Worm (Caenorhabditis elegans) whole organism, young adult: ENCODE data around the gene C16C8.22.

Experiments used
- B0261.1 ChIP-seq: sonication (generic microtip); optimal IDR thresholded peaks from 2 replicates; lab custom pipeline; 2016; ENCODE audit warnings: mild to moderate bottlenecking, missing genetic modification characterization, moderate library complexity, missing compliant biosample characterization
- C06A6.2 ChIP-seq: fragments of 200-800 bp; sonication (Bioruptor generic); conservative IDR thresholded peaks from 2 replicates; pipeline ENCODE4 v1.3.6; 2022; ENCODE audit warnings: missing genetic modification characterization, missing compliant biosample characterization
- F33H1.4 ChIP-seq: fragments of 200-800 bp; sonication (Bioruptor generic); IDR thresholded peaks from 2 replicates; pipeline ENCODE4 v1.3.6; 2022; ENCODE audit warnings: missing genetic modification reagents, missing genetic modification characterization, missing compliant biosample characterization
- F39B2.1 ChIP-seq: fragments of 200-800 bp; sonication (Bioruptor generic); IDR thresholded peaks from 2 replicates; pipeline ENCODE4 v1.3.6; 2022; ENCODE audit warnings: missing genetic modification reagents, missing genetic modification characterization, missing compliant biosample characterization
- F55B11.4 ChIP-seq: sonication (generic microtip); optimal IDR thresholded peaks from 2 replicates; lab custom pipeline; 2016; ENCODE audit warnings: missing compliant biosample characterization, missing genetic modification characterization, borderline replicate concordance; ENCODE audit not compliant: insufficient read depth
- F57C9.4 ChIP-seq: sonication (generic microtip); optimal IDR thresholded peaks from 2 replicates; lab custom pipeline; 2017; ENCODE audit warnings: mild to moderate bottlenecking, missing genetic modification characterization, missing compliant biosample characterization
- Y53G8AR.9 ChIP-seq: fragments of 200-800 bp; sonication (Bioruptor generic); conservative IDR thresholded peaks from 2 replicates; pipeline ENCODE4 v1.3.6; 2022; ENCODE audit warnings: missing genetic modification reagents, missing genetic modification characterization, missing compliant biosample characterization
- Y67H2A.10 ChIP-seq: fragments of 200-800 bp; sonication (Bioruptor generic); conservative IDR thresholded peaks from 2 replicates; pipeline ENCODE4 v1.3.6; 2022; ENCODE audit warnings: missing genetic modification reagents, missing genetic modification characterization, missing compliant biosample characterization
- ZK185.1 ChIP-seq: sonication (generic microtip); optimal IDR thresholded peaks from 2 replicates; lab custom pipeline; 2016; ENCODE audit warnings: mild to moderate bottlenecking, missing genetic modification characterization, missing compliant biosample characterization; ENCODE audit not compliant: poor library complexity, severe bottlenecking
- aptf-3 ChIP-seq: fragments of 200-800 bp; sonication (Bioruptor generic); IDR thresholded peaks from 2 replicates; pipeline ENCODE4 v1.3.6; 2022; ENCODE audit warnings: missing genetic modification characterization, missing compliant biosample characterization
- ccch-3 ChIP-seq: fragments of 200-800 bp; sonication (Bioruptor generic); optimal IDR thresholded peaks from 2 replicates; lab custom pipeline; 2018; ENCODE audit warnings: mild to moderate bottlenecking, missing genetic modification characterization, missing compliant biosample characterization
- cebp-2 ChIP-seq: fragments of 200-800 bp; sonication (Bioruptor generic); IDR thresholded peaks from 2 replicates; pipeline ENCODE4 v1.3.6; 2022; ENCODE audit warnings: missing genetic modification characterization, missing compliant biosample characterization
- ceh-100 ChIP-seq: fragments of 200-800 bp; sonication (Bioruptor generic); IDR thresholded peaks from 2 replicates; pipeline ENCODE4 v1.3.6; 2022; ENCODE audit warnings: missing genetic modification reagents, missing genetic modification characterization, missing compliant biosample characterization
- chd-7 ChIP-seq: sonication (generic microtip); optimal IDR thresholded peaks from 2 replicates; lab custom pipeline; 2016; ENCODE audit warnings: mild to moderate bottlenecking, missing genetic modification characterization, moderate library complexity, missing compliant biosample characterization
- egl-18 ChIP-seq: fragments of 200-800 bp; sonication (Bioruptor generic); IDR thresholded peaks from 2 replicates; pipeline ENCODE4 v1.3.6; 2022; ENCODE audit warnings: missing genetic modification reagents, missing genetic modification characterization, missing compliant biosample characterization
- egrh-3 ChIP-seq: fragments of 200-800 bp; sonication (Bioruptor generic); IDR thresholded peaks from 2 replicates; pipeline ENCODE4 v1.3.6; 2022; ENCODE audit warnings: missing genetic modification reagents, missing genetic modification characterization, missing compliant biosample characterization
- fkh-3 ChIP-seq: sonication (generic microtip); optimal IDR thresholded peaks from 2 replicates; lab custom pipeline; 2016; ENCODE audit warnings: mild to moderate bottlenecking, missing genetic modification characterization, missing compliant biosample characterization
- gei-17 ChIP-seq: fragments of 200-800 bp; sonication (Bioruptor generic); optimal IDR thresholded peaks from 2 replicates; lab custom pipeline; 2018; ENCODE audit warnings: mild to moderate bottlenecking, missing genetic modification characterization, missing compliant biosample characterization
- him-1 ChIP-seq: sonication (generic microtip); optimal IDR thresholded peaks from 2 replicates; lab custom pipeline; 2016; ENCODE audit warnings: missing genotype, missing genetic modification reagents, missing genetic modification characterization, missing compliant biosample characterization
- hmg-1.2 ChIP-seq: fragments of 200-800 bp; sonication (Bioruptor generic); IDR thresholded peaks from 2 replicates; pipeline ENCODE4 v1.3.6; 2022; ENCODE audit warnings: missing genetic modification reagents, missing genetic modification characterization, missing compliant biosample characterization
- let-607 ChIP-seq, 2 experiments: fragments of 200-800 bp in 1 of 2; sonication (Bioruptor generic) in 1 of 2; sonication (generic microtip) in 1 of 2; optimal IDR thresholded peaks; 2 replicates each; lab custom pipeline; 2016 to 2018; ENCODE audit warnings: mild to moderate bottlenecking in 2 of 2, missing compliant biosample characterization in 2 of 2, missing genetic modification characterization in 2 of 2, moderate library complexity in 2 of 2, missing genotype in 1 of 2
- lir-1 ChIP-seq: fragments of 200-800 bp; sonication (Bioruptor generic); conservative IDR thresholded peaks from 2 replicates; pipeline ENCODE4 v1.3.6; 2022; ENCODE audit warnings: missing genetic modification reagents, missing genetic modification characterization, missing compliant biosample characterization
- lsl-1 ChIP-seq: fragments of 200-800 bp; sonication (Bioruptor generic); optimal IDR thresholded peaks from 2 replicates; lab custom pipeline; 2018; ENCODE audit warnings: mild to moderate bottlenecking, missing genetic modification characterization, moderate library complexity, missing compliant biosample characterization
- madf-10 ChIP-seq: sonication (generic microtip); optimal IDR thresholded peaks from 2 replicates; lab custom pipeline; 2016; ENCODE audit warnings: mild to moderate bottlenecking, missing genetic modification characterization, missing compliant biosample characterization
- mcd-1 ChIP-seq: fragments of 200-800 bp; sonication (Bioruptor generic); IDR thresholded peaks from 2 replicates; pipeline ENCODE4 v1.3.6; 2022; ENCODE audit warnings: missing genetic modification reagents, missing genetic modification characterization, missing compliant biosample characterization
- mes-4 ChIP-seq: sonication (generic microtip); optimal IDR thresholded peaks from 2 replicates; lab custom pipeline; 2016; ENCODE audit warnings: missing genotype, missing genetic modification characterization, missing compliant biosample characterization
- nfya-2 ChIP-seq: fragments of 200-800 bp; sonication (Bioruptor generic); IDR thresholded peaks from 2 replicates; pipeline ENCODE4 v1.3.6; 2022; ENCODE audit warnings: missing genetic modification reagents, missing genetic modification characterization, missing compliant biosample characterization
- nfyb-1 ChIP-seq: fragments of 200-800 bp; sonication (Bioruptor generic); IDR thresholded peaks from 2 replicates; pipeline ENCODE4 v1.3.6; 2022; ENCODE audit warnings: missing genetic modification reagents, missing genetic modification characterization, missing compliant biosample characterization
- nhr-120 ChIP-seq: fragments of 200-800 bp; sonication (Bioruptor generic); IDR thresholded peaks from 2 replicates; pipeline ENCODE4 v1.3.6; 2022; ENCODE audit warnings: missing genetic modification characterization, missing compliant biosample characterization
- pha-4 ChIP-seq: fragments of 150-350 bp; sonication (generic microtip); optimal IDR thresholded peaks from 2 replicates; lab custom pipeline; 2014; ENCODE audit warnings: missing biosample characterization, missing genetic modification reagents, missing genetic modification characterization
- sdz-38 ChIP-seq: sonication (generic microtip); optimal IDR thresholded peaks from 2 replicates; lab custom pipeline; 2016; ENCODE audit warnings: missing genotype, missing genetic modification characterization, missing compliant biosample characterization
- snpc-1.1 ChIP-seq: sonication (generic microtip); optimal IDR thresholded peaks from 2 replicates; lab custom pipeline; 2017; ENCODE audit warnings: missing genetic modification characterization, mild to moderate bottlenecking, missing compliant biosample characterization, antibody characterized with exemption, moderate library complexity, missing genotype, missing genetic modification reagents; ENCODE audit not compliant: insufficient read depth
- snpc-3.4 ChIP-seq: sonication (generic microtip); optimal IDR thresholded peaks from 2 replicates; lab custom pipeline; 2017; ENCODE audit warnings: missing genetic modification characterization, mild to moderate bottlenecking, missing compliant biosample characterization, antibody characterized with exemption, moderate library complexity, missing genotype, missing genetic modification reagents
- snpc-4 ChIP-seq, 5 experiments: fragments of 150-350 bp in 1 of 5; sonication (generic microtip) in 4 of 5; optimal IDR thresholded peaks; 2 replicates each; lab custom pipeline; 2014 to 2018; ENCODE audit warnings: missing genetic modification characterization in 5 of 5, missing biosample characterization in 3 of 5, antibody characterized with exemption in 2 of 5, mild to moderate bottlenecking in 2 of 5, missing compliant biosample characterization in 2 of 5, missing genotype in 2 of 5, moderate library complexity in 2 of 5, missing genetic modification reagents in 1 of 5
- tbx-9 ChIP-seq: sonication (generic microtip); optimal IDR thresholded peaks from 2 replicates; lab custom pipeline; 2016; ENCODE audit warnings: borderline replicate concordance, missing genetic modification characterization, inconsistent platforms, missing compliant biosample characterization
- tlf-1 ChIP-seq: fragments of 200-800 bp; sonication (Bioruptor generic); optimal IDR thresholded peaks from 2 replicates; lab custom pipeline; 2018; ENCODE audit warnings: mild to moderate bottlenecking, missing genetic modification characterization, missing compliant biosample characterization
- unc-62 ChIP-seq: fragments of 150-350 bp; optimal IDR thresholded peaks from 2 replicates; lab custom pipeline; 2014; ENCODE audit warnings: missing biosample characterization, missing genetic modification reagents, missing genetic modification characterization
- zim-3 ChIP-seq: sonication (generic microtip); optimal IDR thresholded peaks from 2 replicates; lab custom pipeline; 2017; ENCODE audit warnings: mild to moderate bottlenecking, missing genetic modification characterization, moderate library complexity, missing compliant biosample characterization
- ztf-22 ChIP-seq: fragments of 200-800 bp; sonication (Bioruptor generic); optimal IDR thresholded peaks from 2 replicates; lab custom pipeline; 2018; ENCODE audit warnings: mild to moderate bottlenecking, missing genetic modification characterization, moderate library complexity, missing compliant biosample characterization
- ztf-28 ChIP-seq: fragments of 200-800 bp; sonication (Bioruptor generic); IDR thresholded peaks from 2 replicates; pipeline ENCODE4 v1.3.6; 2022; ENCODE audit warnings: missing genetic modification reagents, missing genetic modification characterization, missing compliant biosample characterization

C16C8.22 gene

DNA sequence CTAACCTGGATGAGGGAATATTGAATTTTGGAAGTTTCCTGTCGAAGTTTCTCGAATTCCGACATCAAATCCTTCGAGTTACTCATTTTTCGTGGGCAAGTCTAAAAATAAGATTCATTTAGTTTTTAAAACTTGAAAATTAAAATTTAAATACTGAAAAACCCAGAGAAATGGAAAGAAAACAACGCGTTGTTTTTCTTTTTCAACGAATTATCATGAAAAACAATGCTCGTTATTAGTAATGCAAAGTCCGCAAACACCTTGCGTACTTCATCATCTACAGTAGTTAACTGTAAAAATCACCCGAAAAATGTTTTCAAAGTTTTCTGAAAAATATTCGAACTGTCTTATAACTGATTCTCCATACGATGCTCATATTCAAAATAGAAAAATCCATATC, 1.2 kb upstream of the C16C8.22 start, which contains the start of gene C16C8.4:
TSS of gene C16C8.4 (minus strand) at position 101 of the 400 bp plus-strand sequence.
- TF ChIP-seq lsl-1 (GFP tag; lab: Kevin White, UChicago) (peak; percentile 58), mes-4 (tag; lab: Kevin White, UChicago) (no peak)

DNA sequence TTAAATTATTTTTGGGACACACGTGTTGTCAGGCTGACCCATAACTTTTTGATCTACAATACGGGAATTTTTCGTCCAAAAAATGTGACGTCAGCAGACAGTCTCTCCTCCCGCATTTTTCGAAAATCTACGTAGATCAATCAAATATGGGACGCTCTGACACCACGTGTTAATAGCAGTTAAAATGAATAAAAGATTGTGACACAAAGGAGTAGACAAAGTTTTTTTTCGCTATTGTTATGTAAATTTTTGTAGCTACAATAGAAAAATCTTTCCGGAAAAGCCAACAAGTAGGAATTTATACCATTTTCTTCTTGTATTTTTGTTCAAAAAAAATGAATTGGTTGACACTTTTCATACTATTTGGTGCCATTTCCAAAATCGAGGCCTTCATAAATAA, 1.7 kb downstream of the C16C8.22 start, which contains the start of gene C16C8.27:
TSS of gene C16C8.27 (plus strand) at position 301 of the 400 bp plus-strand sequence.
- no peak for TF ChIP-seq ccch-3 (GFP tag; lab: Kevin White, UChicago)
- no peak for TF ChIP-seq egrh-3 (GFP tag; lab: Robert Waterston, UW)
- no peak for TF ChIP-seq sdz-38
- no peak for TF ChIP-seq egl-18 (GFP tag; lab: Robert Waterston, UW)
- no peak for TF ChIP-seq aptf-3 (GFP tag; lab: Robert Waterston, UW)
- TF ChIP-seq C06A6.2, result no peak
- no peak for TF ChIP-seq tlf-1 (GFP tag; lab: Kevin White, UChicago)
- TF ChIP-seq ztf-22 (GFP tag; lab: Kevin White, UChicago), result no peak
- no peak for TF ChIP-seq cebp-2 (GFP tag; lab: Robert Waterston, UW)
- no peak for TF ChIP-seq pha-4 (tag; lab: Kevin White, UChicago)
- no peak for TF ChIP-seq F57C9.4
- TF ChIP-seq ZK185.1 (tag; lab: Kevin White, UChicago), result no peak
- TF ChIP-seq nfya-2, result no peak

DNA sequence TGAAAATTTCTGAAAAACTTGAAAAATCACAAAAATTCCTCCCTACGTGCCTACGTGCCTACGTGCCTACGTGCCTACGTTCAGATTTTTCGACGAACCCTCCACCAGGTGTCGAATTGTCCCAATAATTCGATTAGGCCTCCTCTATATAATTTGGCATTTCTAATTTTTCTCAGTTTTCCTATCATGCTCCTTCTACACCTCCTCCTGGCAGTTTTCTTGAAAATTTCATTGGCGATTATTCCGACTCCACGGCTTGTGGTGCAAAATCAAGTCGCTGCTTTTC, 2.5 kb downstream of the C16C8.22 start, which contains the start of gene C16C8.17:
TSS of gene C16C8.17 (plus strand) at position 187 of the 286 bp plus-strand sequence.
- TF ChIP-seq let-607 (tag; optimal IDR thresholded peaks at IDR 0.05; lab: Kevin White, UChicago) (no peak), lir-1 (GFP tag; lab: Robert Waterston, UW) (no peak), ceh-100 (no peak), chd-7 (tag; lab: Kevin White, UChicago) (no peak), F39B2.1 (GFP tag; lab: Robert Waterston, UW) (no peak), Y67H2A.10 (GFP tag; lab: Robert Waterston, UW) (no peak), tbx-9 (tag; lab: Kevin White, UChicago) (no peak), gei-17 (no peak), hmg-1.2 (no peak), C06A6.2 (no peak), B0261.1 (tag; lab: Kevin White, UChicago) (no peak), F55B11.4 (tag; lab: Kevin White, UChicago) (no peak)

DNA sequence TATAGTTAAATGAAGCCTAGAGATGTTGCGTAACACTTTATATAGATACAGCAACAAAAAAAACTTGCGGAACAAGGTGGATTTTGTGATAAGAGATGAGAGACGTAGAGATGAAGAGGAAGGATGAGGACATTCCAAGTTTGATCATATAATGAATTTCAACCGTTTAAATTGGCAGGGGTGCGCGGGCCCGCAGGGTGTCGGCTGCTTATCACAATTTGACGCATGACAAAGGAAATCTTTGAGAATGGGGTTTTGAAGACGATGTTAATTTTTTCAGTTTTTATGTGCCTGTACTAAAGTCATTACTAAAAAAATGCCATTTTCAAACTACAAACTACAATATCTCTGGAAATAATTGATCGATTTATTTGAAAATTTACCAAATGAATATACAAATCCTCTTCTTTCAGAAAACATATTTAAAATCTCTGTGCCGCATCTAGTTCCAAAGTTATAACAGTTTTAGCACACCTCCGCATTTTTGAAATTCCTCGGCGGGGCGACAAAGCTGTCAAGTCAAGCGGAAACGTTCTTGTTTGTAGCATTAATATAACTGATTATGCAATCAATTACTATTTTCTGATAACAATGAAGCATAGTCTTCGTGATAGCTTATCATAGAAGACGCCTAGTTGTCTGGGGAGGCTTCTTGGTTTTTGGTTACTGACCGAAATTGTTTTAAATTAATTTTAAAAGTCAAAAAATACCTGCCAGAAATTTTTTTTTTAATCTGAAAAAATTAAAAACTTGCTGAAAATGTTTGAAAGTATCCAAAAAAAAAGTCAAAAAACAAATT, 3.0 kb downstream of the C16C8.22 start:
- TF ChIP-seq snpc-4 (GFP tag; optimal IDR thresholded peaks at IDR 0.05; lab: Kevin White, UChicago), result no peak
- TF ChIP-seq snpc-4 (tag; optimal IDR thresholded peaks at IDR 0.05; lab: Kevin White, UChicago), result peak in 2 of 4 experiments; percentile 36 to 78
- TF ChIP-seq snpc-1.1 (tag; lab: Kevin White, UChicago), result peak; percentile 29
- TF ChIP-seq him-1 (tag; lab: Kevin White, UChicago), result no peak

DNA sequence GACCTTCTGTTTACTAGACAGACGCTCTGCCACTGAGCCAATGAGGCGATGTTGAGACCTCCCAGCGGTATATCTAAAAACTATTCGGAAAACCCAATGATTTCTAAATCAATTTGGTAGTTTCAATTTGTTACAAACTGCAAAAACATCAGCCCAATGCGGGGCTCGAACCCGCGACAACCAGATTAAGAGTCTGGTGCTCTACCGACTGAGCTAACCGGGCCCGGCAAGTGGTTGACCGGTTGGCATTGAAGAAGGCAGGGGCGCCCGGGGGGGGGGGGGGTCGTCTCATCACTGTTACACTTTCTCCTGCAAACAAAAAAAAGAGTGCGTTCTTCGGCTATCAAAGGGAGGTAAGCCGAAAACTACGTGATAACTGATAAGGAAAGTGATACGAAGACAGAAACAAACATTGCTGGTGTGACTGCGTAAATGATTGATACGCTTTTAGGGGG, 3.8 kb downstream of the C16C8.22 start:
- TF ChIP-seq mcd-1 (GFP tag; lab: Robert Waterston, UW) (peak; percentile 80), aptf-3 (GFP tag; lab: Robert Waterston, UW) (0 out of 2 replicates have a peak, but pooled peaks have one; percentile 37), nfyb-1 (GFP tag; lab: Robert Waterston, UW) (peak; percentile 88), Y53G8AR.9 (peak; percentile 73; the same call in 1 of the 2 replicates), F33H1.4 (GFP tag; lab: Robert Waterston, UW) (0 out of 2 replicates have a peak, but pooled peaks have one; percentile 32), zim-3 (tag; lab: Kevin White, UChicago) (peak; percentile 71), ztf-28 (GFP tag; lab: Robert Waterston, UW) (no peak), nhr-120 (GFP tag; lab: Robert Waterston, UW) (0 out of 2 replicates have a peak, but pooled peaks have one; percentile 79), snpc-3.4 (tag; lab: Kevin White, UChicago) (peak; percentile 11), unc-62 (GFP tag; lab: Kevin White, UChicago) (no peak), Y67H2A.10 (GFP tag; lab: Robert Waterston, UW) (no peak), mes-4 (tag; lab: Kevin White, UChicago) (peak; percentile 40), fkh-3 (tag; lab: Kevin White, UChicago) (no peak), madf-10 (tag; lab: Kevin White, UChicago) (peak; percentile 55)
